Fruit fly (Drosophila melanogaster): ENCODE measurements around the gene CG5011.
A peak's percentile ranks its signal among the peaks of the same experiment; 100 is the strongest.

Gene CG5011

DNA sequence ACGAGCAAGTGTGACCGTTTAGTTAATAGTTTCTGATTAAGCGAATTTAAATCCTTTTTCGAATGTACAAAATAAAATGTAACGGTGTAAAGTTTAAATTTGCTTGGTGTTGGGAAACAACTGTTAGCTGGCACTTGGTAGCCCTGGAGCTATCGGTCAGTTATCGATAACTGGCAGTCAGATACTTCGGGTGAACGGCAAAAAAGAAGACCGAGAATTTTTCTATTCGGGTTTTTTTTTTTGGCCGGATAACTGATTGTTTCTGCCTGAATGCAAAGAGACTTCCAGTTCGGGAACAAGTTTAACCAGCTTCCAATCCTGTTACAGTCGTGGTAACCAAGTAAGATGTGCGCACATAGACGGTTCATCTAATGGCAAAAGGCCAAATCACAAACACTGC lies 22.9 kb upstream of the CG5011 start, which contains the start of gene CG4896 (continued):
- no peak for TF ChIP-seq ttk (GFP tag; IDR thresholded peaks at IDR 0.05)
- TF ChIP-seq Lim3 (GFP tag; IDR thresholded peaks at IDR 0.05), result no peak
- no peak for TF ChIP-seq sr (GFP tag; IDR thresholded peaks at IDR 0.05)
- peak; percentile 7 for TF ChIP-seq CG34376 (GFP tag; optimal IDR thresholded peaks at IDR 0.05)
- TF ChIP-seq disco-r (GFP tag; optimal IDR thresholded peaks at IDR 0.05), result no peak
- no peak for TF ChIP-seq Stat92E (GFP tag; optimal IDR thresholded peaks at IDR 0.05)
- no peak for TF ChIP-seq dimm (GFP tag; IDR thresholded peaks at IDR 0.05)
- TF ChIP-seq Neu2 (GFP tag; optimal IDR thresholded peaks at IDR 0.05; ENCODE audit: borderline replicate concordance), result no peak
- no peak for TF ChIP-seq CG4854 (GFP tag; optimal IDR thresholded peaks at IDR 0.05)
- TF ChIP-seq CG4617 (GFP tag; optimal IDR thresholded peaks at IDR 0.05; ENCODE audit: borderline replicate concordance), result peak; percentile 80
- TF ChIP-seq Dp (GFP tag; optimal IDR thresholded peaks at IDR 0.05), result peak; percentile 65
- no peak for TF ChIP-seq dysf (GFP tag; IDR thresholded peaks at IDR 0.05)
- no peak for TF ChIP-seq run (tag; optimal IDR thresholded peaks at IDR 0.05)
- no peak for TF ChIP-seq PHDP (tag; optimal IDR thresholded peaks at IDR 0.05)
- TF ChIP-seq Antp (GFP tag; optimal IDR thresholded peaks at IDR 0.05), result no peak
- no peak for TF ChIP-seq sqz (GFP tag; optimal IDR thresholded peaks at IDR 0.05)
- TF ChIP-seq Camta (GFP tag; optimal IDR thresholded peaks at IDR 0.05), result no peak
- no peak for TF ChIP-seq CG3726 (GFP tag; IDR thresholded peaks at IDR 0.05)
- TF ChIP-seq CG11398 (GFP tag; optimal IDR thresholded peaks at IDR 0.05), result no peak
- no peak for TF ChIP-seq usp (GFP tag; optimal IDR thresholded peaks at IDR 0.05)
- TF ChIP-seq CG3995 (GFP tag; optimal IDR thresholded peaks at IDR 0.05), result no peak
- no peak for TF ChIP-seq ro (GFP tag; IDR thresholded peaks at IDR 0.05)
- TF ChIP-seq CG9609 (GFP tag; optimal IDR thresholded peaks at IDR 0.05), result no peak
- TF ChIP-seq CG2678 (tag; optimal IDR thresholded peaks at IDR 0.05), result no peak
- TF ChIP-seq NfI (GFP tag; optimal IDR thresholded peaks at IDR 0.05), result no peak
- peak; percentile 65 for TF ChIP-seq unc-4 (GFP tag; IDR thresholded peaks at IDR 0.05; ENCODE audit: partially characterized antibody)
- TF ChIP-seq CG18262 (tag; optimal IDR thresholded peaks at IDR 0.05), result no peak
- TF ChIP-seq CG14965 (GFP tag; optimal IDR thresholded peaks at IDR 0.05; ENCODE audit: borderline replicate concordance), result no peak
- TF ChIP-seq CG31365 (tag; optimal IDR thresholded peaks at IDR 0.05), result no peak
- no peak for TF ChIP-seq CG9215 (GFP tag; IDR thresholded peaks at IDR 0.05)
- peak; percentile 29 for TF ChIP-seq CoRest (tag; optimal IDR thresholded peaks at IDR 0.05)
- TF ChIP-seq org-1 (GFP tag; optimal IDR thresholded peaks at IDR 0.05), result no peak
- TF ChIP-seq Dll (GFP tag; IDR thresholded peaks at IDR 0.05; ENCODE audit: partially characterized antibody), result peak; percentile 61; the same call in 3 of the 4 replicates
- no peak for TF ChIP-seq Nf-YB (GFP tag; optimal IDR thresholded peaks at IDR 0.05)
- no peak for TF ChIP-seq Dip2 (GFP tag; IDR thresholded peaks at IDR 0.05)
- TF ChIP-seq Ravus (GFP tag; IDR thresholded peaks at IDR 0.05), result no peak
- no peak for TF ChIP-seq NK7.1 (GFP tag; optimal IDR thresholded peaks at IDR 0.05)
- peak; percentile 66; the same call in 2 of the 3 replicates for TF ChIP-seq hb (GFP tag; IDR thresholded peaks at IDR 0.05; ENCODE audit: partially characterized antibody)
- TF ChIP-seq phol (tag; optimal IDR thresholded peaks at IDR 0.05), result peak; percentile 17
- no peak for TF ChIP-seq br (optimal IDR thresholded peaks at IDR 0.05)
- no peak for TF ChIP-seq vfl (GFP tag; optimal IDR thresholded peaks at IDR 0.05)
- no peak for TF ChIP-seq CG4730 (GFP tag; IDR thresholded peaks at IDR 0.05)
- TF ChIP-seq zen2 (GFP tag; IDR thresholded peaks at IDR 0.05; ENCODE audit: partially characterized antibody), result peak; percentile 29; the same call in 1 of the 3 replicates
- no peak for TF ChIP-seq CG32767 (GFP tag; IDR thresholded peaks at IDR 0.05)
- no peak for TF ChIP-seq cas (GFP tag; IDR thresholded peaks at IDR 0.05)
- TF ChIP-seq crol (GFP tag; IDR thresholded peaks at IDR 0.05), result no peak
- no peak for TF ChIP-seq CG1603 (tag; optimal IDR thresholded peaks at IDR 0.05)
- no peak for TF ChIP-seq CG12942 (GFP tag; optimal IDR thresholded peaks at IDR 0.05)
- no peak for TF ChIP-seq hth (optimal IDR thresholded peaks at IDR 0.05)
- TF ChIP-seq unpg (GFP tag; optimal IDR thresholded peaks at IDR 0.05), result no peak
- TF ChIP-seq CG10209 (GFP tag; optimal IDR thresholded peaks at IDR 0.05), result no peak
- TF ChIP-seq tup (GFP tag; optimal IDR thresholded peaks at IDR 0.05), result no peak

All from whole organism, embryonic.